Fruit fly (Drosophila melanogaster): ENCODE measurements around the gene CG9396.

- TF ChIP-seq CTCF (optimal IDR thresholded peaks at IDR 0.05) = no peak
- TF ChIP-seq CG8478 (optimal IDR thresholded peaks at IDR 0.05) = no peak
Measured at dm6 chr3R:9561121-9561520, 10.3 kb downstream of the CG9396 start.

All from S2 (cell line).